Fruit fly (Drosophila melanogaster) whole organism, embryonic: ENCODE measurements around the gene BthD.
A peak's percentile ranks its signal among the peaks of the same experiment; 100 is the strongest.

Source experiments
- B-H2 ChIP-seq: fragments of 200-800 bp; sonication (Bioruptor generic); optimal IDR thresholded peaks from 2 replicates; lab custom pipeline; 2018; ENCODE audit warnings: missing biosample characterization, mild to moderate bottlenecking, missing genetic modification characterization
- CG1233 ChIP-seq: fragments of 200-800 bp; sonication (Bioruptor generic); optimal IDR thresholded peaks from 4 replicates; lab custom pipeline; 2018; ENCODE audit warnings: missing biosample characterization, mild to moderate bottlenecking, missing genetic modification characterization
- CG13894 ChIP-seq: fragments of 200-800 bp; sonication (Bioruptor generic); optimal IDR thresholded peaks from 3 replicates; lab custom pipeline; 2018; ENCODE audit warnings: missing biosample characterization, mild to moderate bottlenecking, missing genetic modification characterization, moderate library complexity
- CG14050 ChIP-seq: fragments of 200-800 bp; sonication (Bioruptor generic); IDR thresholded peaks from 3 replicates; pipeline ENCODE4 v1.3.6; 2022; ENCODE audit warnings: missing biosample characterization, missing genetic modification characterization
- CG15073 ChIP-seq: fragments of 200-800 bp; sonication (Bioruptor generic); optimal IDR thresholded peaks from 2 replicates; lab custom pipeline; 2016; ENCODE audit warnings: missing biosample characterization, missing genetic modification characterization
- CG1603 ChIP-seq: fragments of 200-800 bp; sonication (Bioruptor generic); optimal IDR thresholded peaks from 2 replicates; lab custom pipeline; 2019; ENCODE audit warnings: missing biosample characterization, mild to moderate bottlenecking, missing genetic modification characterization, moderate library complexity
- CG17186 ChIP-seq: fragments of 200-800 bp; sonication (Bioruptor generic); optimal IDR thresholded peaks from 3 replicates; lab custom pipeline; 2017; ENCODE audit warnings: missing biosample characterization, missing genetic modification reagents, missing genetic modification characterization
- CG17912 ChIP-seq: fragments of 200-800 bp; sonication (Bioruptor generic); optimal IDR thresholded peaks from 2 replicates; lab custom pipeline; 2018; ENCODE audit warnings: missing biosample characterization, mild to moderate bottlenecking, missing genetic modification characterization
- CG2120 ChIP-seq: fragments of 200-800 bp; sonication (Bioruptor generic); optimal IDR thresholded peaks from 3 replicates; lab custom pipeline; 2016; ENCODE audit warnings: missing biosample characterization, missing genetic modification characterization
- CG2199 ChIP-seq: fragments of 200-800 bp; sonication (Bioruptor generic); IDR thresholded peaks from 3 replicates; pipeline ENCODE4 v1.3.6; 2022; ENCODE audit warnings: missing biosample characterization, missing genetic modification characterization
- CG2202 ChIP-seq: fragments of 200-800 bp; sonication (Bioruptor generic); optimal IDR thresholded peaks from 2 replicates; lab custom pipeline; 2018; ENCODE audit warnings: missing biosample characterization, mild to moderate bottlenecking, missing genetic modification characterization
- CG4282 ChIP-seq: fragments of 200-800 bp; sonication (Bioruptor generic); optimal IDR thresholded peaks from 2 replicates; lab custom pipeline; 2016; ENCODE audit warnings: missing biosample characterization, missing genetic modification characterization
- CG5953 ChIP-seq: fragments of 200-800 bp; sonication (Bioruptor generic); IDR thresholded peaks from 2 replicates; pipeline ENCODE4 v1.3.6; 2022; ENCODE audit warnings: missing biosample characterization, missing genetic modification characterization
- CG6654 ChIP-seq: fragments of 200-800 bp; sonication (Bioruptor generic); optimal IDR thresholded peaks from 2 replicates; lab custom pipeline; 2017; ENCODE audit warnings: missing biosample characterization, mild to moderate bottlenecking, missing genetic modification characterization
- CG7271 ChIP-seq: fragments of 200-800 bp; sonication (Bioruptor generic); optimal IDR thresholded peaks from 2 replicates; lab custom pipeline; 2018; ENCODE audit warnings: missing biosample characterization, mild to moderate bottlenecking, missing genetic modification characterization, moderate library complexity
- CG9797 ChIP-seq: fragments of 200-800 bp; sonication (Bioruptor generic); optimal IDR thresholded peaks from 3 replicates; lab custom pipeline; 2018; ENCODE audit warnings: missing biosample characterization, mild to moderate bottlenecking, missing genetic modification characterization
- CG9817 ChIP-seq: fragments of 200-800 bp; sonication (Bioruptor generic); optimal IDR thresholded peaks from 2 replicates; lab custom pipeline; 2018; ENCODE audit warnings: missing biosample characterization, mild to moderate bottlenecking, missing genetic modification characterization, moderate library complexity
- Dek ChIP-seq: fragments of 200-800 bp; sonication (Bioruptor generic); optimal IDR thresholded peaks from 3 replicates; lab custom pipeline; 2019; ENCODE audit warnings: missing biosample characterization, mild to moderate bottlenecking, missing genetic modification characterization, moderate library complexity
- Dll ChIP-seq: fragments of 200-800 bp; sonication (Bioruptor generic); IDR thresholded peaks from 4 replicates; pipeline ENCODE4 v1.3.6; 2022; ENCODE audit warnings: missing biosample characterization, missing genetic modification characterization; ENCODE audit not compliant: partially characterized antibody
- Dref ChIP-seq: fragments of 200-800 bp; sonication (Bioruptor generic); IDR thresholded peaks from 2 replicates; pipeline ENCODE4 v1.3.6; 2022; ENCODE audit warnings: missing biosample characterization, missing genetic modification characterization
- GATAe ChIP-seq: fragments of 200-800 bp; sonication (Bioruptor generic); conservative IDR thresholded peaks from 2 replicates; pipeline ENCODE4 v1.3.6; 2022; ENCODE audit warnings: missing biosample characterization, missing genetic modification characterization
- HLH3B ChIP-seq: fragments of 200-800 bp; sonication (Bioruptor generic); IDR thresholded peaks from 2 replicates; pipeline ENCODE4 v1.3.6; 2022; ENCODE audit warnings: missing biosample characterization, missing genetic modification characterization
- Hand ChIP-seq: fragments of 200-800 bp; sonication (Bioruptor generic); optimal IDR thresholded peaks from 2 replicates; lab custom pipeline; 2017; ENCODE audit warnings: mild to moderate bottlenecking, missing biosample characterization, missing genetic modification reagents, missing genetic modification characterization
- Hmr ChIP-seq: fragments of 200-800 bp; sonication (Bioruptor generic); optimal IDR thresholded peaks from 3 replicates; lab custom pipeline; 2017; ENCODE audit warnings: mild to moderate bottlenecking, missing biosample characterization, missing genetic modification reagents, missing genetic modification characterization
- Hr51 ChIP-seq, 2 experiments: fragments of 200-800 bp; sonication (Bioruptor generic); optimal IDR thresholded peaks; 2 replicates in 1 of 2; 3 replicates in 1 of 2; lab custom pipeline; 2016 to 2018; ENCODE audit warnings: missing biosample characterization in 2 of 2, missing genetic modification characterization in 2 of 2, mild to moderate bottlenecking in 1 of 2, moderate library complexity in 1 of 2
- Lim3 ChIP-seq: fragments of 200-800 bp; sonication (Bioruptor generic); IDR thresholded peaks from 2 replicates; pipeline ENCODE4 v1.3.6; 2022; ENCODE audit warnings: missing biosample characterization, missing genetic modification characterization
- Vsx1 ChIP-seq: fragments of 200-800 bp; sonication (Bioruptor generic); optimal IDR thresholded peaks from 2 replicates; lab custom pipeline; 2017; ENCODE audit warnings: missing biosample characterization, mild to moderate bottlenecking, missing genetic modification characterization, missing genetic modification reagents
- cad ChIP-seq: fragments of >200 bp; optimal IDR thresholded peaks from 2 replicates; lab custom pipeline; 2017; ENCODE audit warnings: missing biosample characterization, missing genetic modification characterization
- croc ChIP-seq: fragments of 200-800 bp; sonication (Bioruptor generic); conservative IDR thresholded peaks from 3 replicates; pipeline ENCODE4 v1.3.6; 2022; ENCODE audit warnings: missing biosample characterization, missing genetic modification characterization
- danr ChIP-seq: fragments of 200-800 bp; sonication (Bioruptor generic); IDR thresholded peaks from 2 replicates; pipeline ENCODE4 v1.3.6; 2022; ENCODE audit warnings: missing biosample characterization, missing genetic modification characterization
- dimm ChIP-seq: fragments of 200-800 bp; sonication (Bioruptor generic); IDR thresholded peaks from 2 replicates; pipeline ENCODE4 v1.3.6; 2022; ENCODE audit warnings: missing biosample characterization, missing genetic modification characterization
- dm ChIP-seq: fragments of 200-800 bp; sonication (Bioruptor generic); optimal IDR thresholded peaks from 3 replicates; lab custom pipeline; 2016; ENCODE audit warnings: missing biosample characterization, missing genetic modification characterization
- emc ChIP-seq: fragments of 200-800 bp; sonication (Bioruptor generic); optimal IDR thresholded peaks from 2 replicates; lab custom pipeline; 2016; ENCODE audit warnings: missing biosample characterization, missing genetic modification characterization
- esg ChIP-seq: fragments of 200-800 bp; sonication (Bioruptor generic); conservative IDR thresholded peaks from 2 replicates; pipeline ENCODE4 v1.3.6; 2022; ENCODE audit warnings: missing biosample characterization, missing genetic modification characterization
- fd3F ChIP-seq: fragments of 200-800 bp; sonication (Bioruptor generic); optimal IDR thresholded peaks from 2 replicates; lab custom pipeline; 2018; ENCODE audit warnings: missing biosample characterization, mild to moderate bottlenecking, missing genetic modification characterization, moderate library complexity
- fu2 ChIP-seq: fragments of 200-800 bp; sonication (Bioruptor generic); optimal IDR thresholded peaks from 2 replicates; lab custom pipeline; 2016; ENCODE audit warnings: missing biosample characterization, missing genetic modification characterization
- gsb ChIP-seq: fragments of 200-800 bp; sonication (Bioruptor generic); IDR thresholded peaks from 2 replicates; pipeline ENCODE4 v1.3.6; 2022; ENCODE audit warnings: missing biosample characterization, missing genetic modification characterization
- gt ChIP-seq: fragments of 200-800 bp; sonication (Bioruptor generic); IDR thresholded peaks from 2 replicates; pipeline ENCODE4 v1.3.6; 2022; ENCODE audit warnings: missing biosample characterization, missing genetic modification characterization
- hbn ChIP-seq: fragments of 200-800 bp; sonication (Bioruptor generic); IDR thresholded peaks from 2 replicates; pipeline ENCODE4 v1.3.6; 2022; ENCODE audit warnings: missing biosample characterization, missing genetic modification characterization; ENCODE audit not compliant: partially characterized antibody
- insv ChIP-seq, 2 experiments: fragments of 200-800 bp; sonication (Bioruptor generic); optimal IDR thresholded peaks; 3 replicates each; lab custom pipeline; 2016 to 2018; ENCODE audit warnings: missing biosample characterization in 2 of 2, missing genetic modification characterization in 2 of 2
- mam ChIP-seq: fragments of 200-800 bp; sonication (Bioruptor generic); optimal IDR thresholded peaks from 3 replicates; lab custom pipeline; 2016; ENCODE audit warnings: missing biosample characterization, missing genetic modification characterization
- nmo ChIP-seq: fragments of 200-800 bp; sonication (Bioruptor generic); optimal IDR thresholded peaks from 2 replicates; lab custom pipeline; 2018; ENCODE audit warnings: missing biosample characterization, mild to moderate bottlenecking, missing genetic modification characterization, moderate library complexity
- pzg ChIP-seq: fragments of 200-800 bp; sonication (Bioruptor generic); optimal IDR thresholded peaks from 3 replicates; lab custom pipeline; 2018; ENCODE audit warnings: missing biosample characterization, mild to moderate bottlenecking, missing genetic modification characterization, moderate library complexity
- ranshi ChIP-seq: fragments of 200-800 bp; sonication (Bioruptor generic); IDR thresholded peaks from 2 replicates; pipeline ENCODE4 v1.3.6; 2022; ENCODE audit warnings: missing biosample characterization, missing genetic modification characterization
- ro ChIP-seq: fragments of 200-800 bp; sonication (Bioruptor generic); IDR thresholded peaks from 2 replicates; pipeline ENCODE4 v1.3.6; 2022; ENCODE audit warnings: missing biosample characterization, missing genetic modification characterization
- tna ChIP-seq: fragments of 200-800 bp; sonication (Bioruptor generic); IDR thresholded peaks from 2 replicates; pipeline ENCODE4 v1.3.6; 2022; ENCODE audit warnings: missing biosample characterization, missing genetic modification characterization; ENCODE audit not compliant: partially characterized antibody
- tup ChIP-seq: fragments of 200-800 bp; sonication (Bioruptor generic); optimal IDR thresholded peaks from 2 replicates; lab custom pipeline; 2016; ENCODE audit warnings: missing biosample characterization, mild to moderate bottlenecking, missing genetic modification characterization, moderate library complexity
- twi ChIP-seq: fragments of 200-800 bp; optimal IDR thresholded peaks from 2 replicates; lab custom pipeline; 2019; ENCODE audit warnings: missing biosample characterization, mild to moderate bottlenecking, missing genetic modification characterization, moderate library complexity

Gene BthD

dm6 chrX:13563483-13564443, 48.2 kb upstream of the BthD start, which contains the start of the genes CG46311 and Tpst (continued):
- TF ChIP-seq insv (GFP tag; optimal IDR thresholded peaks at IDR 0.05; lab: Kevin White, UChicago) (peak in 1 of 2 experiments; percentile 20), mam (peak; percentile 64), CG7271 (tag; lab: Kevin White, UChicago) (no peak), CG1233 (GFP tag; lab: Kevin White, UChicago) (peak; percentile 38), pzg (GFP tag; lab: Kevin White, UChicago) (peak; percentile 98), nmo (GFP tag; lab: Kevin White, UChicago) (peak; percentile 48), CG2120 (GFP tag; lab: Kevin White, UChicago) (peak; percentile 62), Hr51 (GFP tag; optimal IDR thresholded peaks at IDR 0.05; lab: Kevin White, UChicago) (peak; percentile 5 to 35), fu2 (GFP tag; lab: Kevin White, UChicago) (peak; percentile 11), CG13894 (tag; lab: Kevin White, UChicago) (no peak), cad (no peak), emc (no peak), Lim3 (no peak), esg (GFP tag; lab: Robert Waterston, UW) (peak; percentile 27; the same call in 1 of the 2 replicates), tna (GFP tag; lab: Robert Waterston, UW) (no peak; the same call in 1 of the 2 replicates), CG5953 (GFP tag; lab: Robert Waterston, UW) (0 out of 2 replicates have a peak, but pooled peaks have one; percentile 27), ranshi (GFP tag; lab: Robert Waterston, UW) (no peak), twi (tag; lab: Kevin White, UChicago) (no peak), CG4282 (GFP tag; lab: Kevin White, UChicago) (peak; percentile 59), Hmr (peak; percentile 88), CG1603 (tag; lab: Kevin White, UChicago) (peak; percentile 80), GATAe (no peak), B-H2 (GFP tag; lab: Kevin White, UChicago) (peak; percentile 37), Dek (peak; percentile 49), gsb (peak; percentile 46; the same call in 1 of the 2 replicates), Dll (GFP tag; lab: Robert Waterston, UW) (0 out of 4 replicates have a peak, but pooled peaks have one; percentile 41), dm (peak; percentile 63), hbn (GFP tag; lab: Robert Waterston, UW) (no peak), CG15073 (GFP tag; lab: Kevin White, UChicago) (no peak), CG14050 (GFP tag; lab: Robert Waterston, UW) (no peak), gt (GFP tag; lab: Robert Waterston, UW) (no peak), HLH3B (GFP tag; lab: Robert Waterston, UW) (peak; percentile 43; the same call in 1 of the 2 replicates), fd3F (peak; percentile 29), CG17912 (GFP tag; lab: Kevin White, UChicago) (peak; percentile 72), CG2202 (tag; lab: Kevin White, UChicago) (no peak), CG9817 (tag; lab: Kevin White, UChicago) (peak; percentile 56), danr (GFP tag; lab: Robert Waterston, UW) (no peak), CG2199 (peak; percentile 13; the same call in 1 of the 3 replicates), tup (GFP tag; lab: Kevin White, UChicago) (no peak), dimm (GFP tag; lab: Robert Waterston, UW) (no peak), CG6654 (GFP tag; lab: Kevin White, UChicago) (no peak), CG9797 (GFP tag; lab: Kevin White, UChicago) (peak; percentile 100), CG17186 (GFP tag; lab: Kevin White, UChicago) (peak; percentile 86), croc (peak; percentile 13; the same call in 1 of the 3 replicates), Hand (GFP tag; lab: Kevin White, UChicago) (no peak), Vsx1 (GFP tag; lab: Kevin White, UChicago) (no peak), Dref (GFP tag; lab: Robert Waterston, UW) (peak; percentile 44; the same call in 1 of the 2 replicates), ro (GFP tag; lab: Robert Waterston, UW) (no peak)
